Fruit fly (Drosophila melanogaster) whole organism, embryonic: ENCODE measurements around the gene CG7006.

Experiments
- Abd-B ChIP-seq: fragments of 200-800 bp; sonication (Bioruptor generic); optimal IDR thresholded peaks from 2 replicates; lab custom pipeline; 2018; ENCODE audit warnings: missing biosample characterization, mild to moderate bottlenecking, missing genetic modification characterization, moderate library complexity
- CG10979 ChIP-seq: fragments of 200-800 bp; sonication (Bioruptor generic); optimal IDR thresholded peaks from 2 replicates; lab custom pipeline; 2018; ENCODE audit warnings: missing biosample characterization, mild to moderate bottlenecking, missing genetic modification characterization, moderate library complexity
- CG12071 ChIP-seq: fragments of 200-800 bp; sonication (Bioruptor generic); optimal IDR thresholded peaks from 3 replicates; lab custom pipeline; 2018; ENCODE audit warnings: missing biosample characterization, mild to moderate bottlenecking, missing genetic modification characterization
- CG12236 ChIP-seq: fragments of 200-800 bp; sonication (Bioruptor generic); optimal IDR thresholded peaks from 2 replicates; lab custom pipeline; 2016; ENCODE audit warnings: missing biosample characterization, missing genetic modification characterization
- CG17328 ChIP-seq: fragments of 200-800 bp; sonication (Bioruptor generic); IDR thresholded peaks from 2 replicates; pipeline ENCODE4 v1.3.6; 2022; ENCODE audit warnings: missing biosample characterization, missing genetic modification characterization
- CG1792 ChIP-seq: fragments of 200-800 bp; sonication (Bioruptor generic); optimal IDR thresholded peaks from 2 replicates; lab custom pipeline; 2016; ENCODE audit warnings: missing biosample characterization, missing genetic modification characterization
- CG2116 ChIP-seq: fragments of 200-800 bp; sonication (Bioruptor generic); optimal IDR thresholded peaks from 3 replicates; lab custom pipeline; 2018; ENCODE audit warnings: missing biosample characterization, mild to moderate bottlenecking, missing genetic modification characterization
- CG2120 ChIP-seq: fragments of 200-800 bp; sonication (Bioruptor generic); optimal IDR thresholded peaks from 3 replicates; lab custom pipeline; 2016; ENCODE audit warnings: missing biosample characterization, missing genetic modification characterization
- CG30431 ChIP-seq: fragments of 200-800 bp; sonication (Bioruptor generic); optimal IDR thresholded peaks from 2 replicates; lab custom pipeline; 2017; ENCODE audit warnings: missing biosample characterization, missing genetic modification characterization
- CG3281 ChIP-seq: fragments of 200-800 bp; sonication (Bioruptor generic); optimal IDR thresholded peaks from 3 replicates; lab custom pipeline; 2017; ENCODE audit warnings: missing biosample characterization, mild to moderate bottlenecking, missing genetic modification characterization
- CG33557 ChIP-seq: fragments of 200-800 bp; sonication (Bioruptor generic); optimal IDR thresholded peaks from 2 replicates; lab custom pipeline; 2019; ENCODE audit warnings: missing biosample characterization, mild to moderate bottlenecking, missing genetic modification characterization, moderate library complexity
- CG3726 ChIP-seq: fragments of 200-800 bp; sonication (Bioruptor generic); IDR thresholded peaks from 3 replicates; pipeline ENCODE4, ENCODE4 v1.3.6; 2022; ENCODE audit warnings: missing biosample characterization, missing genetic modification characterization
- CG3847 ChIP-seq: fragments of 200-800 bp; sonication (Bioruptor generic); IDR thresholded peaks from 2 replicates; pipeline ENCODE4 v1.3.6; 2022; ENCODE audit warnings: missing biosample characterization, missing genetic modification characterization
- CG4617 ChIP-seq: fragments of 200-800 bp; sonication (Bioruptor generic); optimal IDR thresholded peaks from 3 replicates; lab custom pipeline; 2016; ENCODE audit warnings: missing biosample characterization, missing genetic modification characterization, borderline replicate concordance
- CG6689 ChIP-seq: fragments of 200-800 bp; sonication (Bioruptor generic); IDR thresholded peaks from 2 replicates; pipeline ENCODE4 v1.3.6; 2022; ENCODE audit warnings: missing biosample characterization, missing genetic modification characterization
- CG7271 ChIP-seq: fragments of 200-800 bp; sonication (Bioruptor generic); optimal IDR thresholded peaks from 2 replicates; lab custom pipeline; 2018; ENCODE audit warnings: missing biosample characterization, mild to moderate bottlenecking, missing genetic modification characterization, moderate library complexity
- CG7745 ChIP-seq: fragments of 200-800 bp; sonication (Bioruptor generic); optimal IDR thresholded peaks from 2 replicates; lab custom pipeline; 2018; ENCODE audit warnings: missing biosample characterization, mild to moderate bottlenecking, missing genetic modification characterization, moderate library complexity
- CG7963 ChIP-seq: fragments of 200-800 bp; sonication (Bioruptor generic); IDR thresholded peaks from 3 replicates; pipeline ENCODE4 v1.3.6; 2022; ENCODE audit warnings: missing biosample characterization, missing genetic modification characterization; ENCODE audit not compliant: partially characterized antibody
- CG9437 ChIP-seq: fragments of 200-800 bp; sonication (Bioruptor generic); optimal IDR thresholded peaks from 2 replicates; lab custom pipeline; 2018; ENCODE audit warnings: missing biosample characterization, mild to moderate bottlenecking, missing genetic modification characterization
- D19B ChIP-seq: fragments of 200-800 bp; sonication (Bioruptor generic); optimal IDR thresholded peaks from 2 replicates; lab custom pipeline; 2017; ENCODE audit warnings: missing biosample characterization, mild to moderate bottlenecking, missing genetic modification characterization
- Dip3 ChIP-seq: fragments of 200-800 bp; sonication (Bioruptor generic); optimal IDR thresholded peaks from 3 replicates; lab custom pipeline; 2016; ENCODE audit warnings: missing biosample characterization, missing genetic modification characterization
- Dref ChIP-seq: fragments of 200-800 bp; sonication (Bioruptor generic); IDR thresholded peaks from 2 replicates; pipeline ENCODE4 v1.3.6; 2022; ENCODE audit warnings: missing biosample characterization, missing genetic modification characterization
- ERR ChIP-seq: fragments of 200-800 bp; sonication (Bioruptor generic); optimal IDR thresholded peaks from 2 replicates; lab custom pipeline; 2016; ENCODE audit warnings: missing biosample characterization, missing genetic modification characterization
- Fer1 ChIP-seq: fragments of 200-800 bp; sonication (Bioruptor generic); optimal IDR thresholded peaks from 2 replicates; lab custom pipeline; 2017; ENCODE audit warnings: missing biosample characterization, mild to moderate bottlenecking, missing genetic modification characterization
- NFAT ChIP-seq: fragments of 200-800 bp; sonication (Bioruptor generic); IDR thresholded peaks from 2 replicates; pipeline ENCODE4 v1.3.6; 2022; ENCODE audit warnings: missing biosample characterization, missing genetic modification characterization
- Oli ChIP-seq: fragments of 200-800 bp; sonication (Bioruptor generic); optimal IDR thresholded peaks from 2 replicates; lab custom pipeline; 2018; ENCODE audit warnings: missing biosample characterization, mild to moderate bottlenecking, missing genetic modification characterization, moderate library complexity
- Side ChIP-seq: fragments of 200-800 bp; sonication (Bioruptor generic); optimal IDR thresholded peaks from 2 replicates; lab custom pipeline; 2016; ENCODE audit warnings: missing biosample characterization, missing genetic modification characterization
- Sin3A ChIP-seq: fragments of >200 bp; optimal IDR thresholded peaks from 2 replicates; lab custom pipeline; 2018
- ash1 ChIP-seq: fragments of 200-800 bp; sonication (Bioruptor generic); optimal IDR thresholded peaks from 2 replicates; lab custom pipeline; 2018; ENCODE audit warnings: missing biosample characterization, mild to moderate bottlenecking, missing genetic modification characterization
- bowl ChIP-seq: fragments of 200-800 bp; sonication (Bioruptor generic); IDR thresholded peaks from 2 replicates; pipeline ENCODE4 v1.3.6; 2022; ENCODE audit warnings: missing biosample characterization, missing genetic modification characterization
- cato ChIP-seq: fragments of 200-800 bp; sonication (Bioruptor generic); optimal IDR thresholded peaks from 2 replicates; lab custom pipeline; 2016; ENCODE audit warnings: missing biosample characterization, missing genetic modification characterization, borderline replicate concordance
- crol ChIP-seq: fragments of 200-800 bp; sonication (Bioruptor generic); IDR thresholded peaks from 2 replicates; pipeline ENCODE4 v1.3.6; 2022; ENCODE audit warnings: missing biosample characterization, missing genetic modification characterization
- dimm ChIP-seq: fragments of 200-800 bp; sonication (Bioruptor generic); IDR thresholded peaks from 2 replicates; pipeline ENCODE4 v1.3.6; 2022; ENCODE audit warnings: missing biosample characterization, missing genetic modification characterization
- dm ChIP-seq: fragments of 200-800 bp; sonication (Bioruptor generic); optimal IDR thresholded peaks from 3 replicates; lab custom pipeline; 2016; ENCODE audit warnings: missing biosample characterization, missing genetic modification characterization
- en ChIP-seq: fragments of 200-800 bp; sonication (Bioruptor generic); optimal IDR thresholded peaks from 2 replicates; lab custom pipeline; 2016; ENCODE audit warnings: missing biosample characterization, missing genetic modification characterization
- fd102C ChIP-seq: fragments of 200-800 bp; sonication (Bioruptor generic); optimal IDR thresholded peaks from 2 replicates; lab custom pipeline; 2018; ENCODE audit warnings: missing biosample characterization, mild to moderate bottlenecking, missing genetic modification characterization, moderate library complexity
- ftz-f1 ChIP-seq: fragments of 200-800 bp; sonication (Bioruptor generic); optimal IDR thresholded peaks from 2 replicates; lab custom pipeline; 2016; ENCODE audit warnings: missing biosample characterization, missing genetic modification characterization
- gce ChIP-seq: fragments of 200-800 bp; sonication (Bioruptor generic); IDR thresholded peaks from 3 replicates; pipeline ENCODE4 v1.3.6; 2022; ENCODE audit warnings: missing biosample characterization, missing genetic modification characterization
- gsb ChIP-seq: fragments of 200-800 bp; sonication (Bioruptor generic); IDR thresholded peaks from 2 replicates; pipeline ENCODE4 v1.3.6; 2022; ENCODE audit warnings: missing biosample characterization, missing genetic modification characterization
- ind ChIP-seq: fragments of 200-800 bp; sonication (Bioruptor generic); optimal IDR thresholded peaks from 3 replicates; lab custom pipeline; 2016; ENCODE audit warnings: missing biosample characterization, missing genetic modification characterization
- inv ChIP-seq: fragments of 200-800 bp; sonication (Bioruptor generic); IDR thresholded peaks from 2 replicates; pipeline ENCODE4 v1.3.6; 2022; ENCODE audit warnings: missing biosample characterization, missing genetic modification characterization; ENCODE audit not compliant: partially characterized antibody
- nerfin-1 ChIP-seq: fragments of 200-800 bp; sonication (Bioruptor generic); optimal IDR thresholded peaks from 3 replicates; lab custom pipeline; 2019; ENCODE audit warnings: missing biosample characterization, mild to moderate bottlenecking, missing genetic modification characterization, moderate library complexity
- pb ChIP-seq: fragments of 200-800 bp; sonication (Bioruptor generic); optimal IDR thresholded peaks from 3 replicates; lab custom pipeline; 2016; ENCODE audit warnings: missing biosample characterization, missing genetic modification characterization
- pfk ChIP-seq: fragments of 200-800 bp; sonication (Bioruptor generic); optimal IDR thresholded peaks from 2 replicates; lab custom pipeline; 2018; ENCODE audit warnings: missing biosample characterization, mild to moderate bottlenecking, missing genetic modification characterization, moderate library complexity
- pzg ChIP-seq: fragments of 200-800 bp; sonication (Bioruptor generic); optimal IDR thresholded peaks from 3 replicates; lab custom pipeline; 2018; ENCODE audit warnings: missing biosample characterization, mild to moderate bottlenecking, missing genetic modification characterization, moderate library complexity
- ro ChIP-seq: fragments of 200-800 bp; sonication (Bioruptor generic); IDR thresholded peaks from 2 replicates; pipeline ENCODE4 v1.3.6; 2022; ENCODE audit warnings: missing biosample characterization, missing genetic modification characterization
- stc ChIP-seq: fragments of 200-800 bp; sonication (Bioruptor generic); IDR thresholded peaks from 2 replicates; pipeline ENCODE4 v1.3.6; 2022; ENCODE audit warnings: missing biosample characterization, missing genetic modification characterization
- sug ChIP-seq: fragments of 200-800 bp; optimal IDR thresholded peaks from 2 replicates; lab custom pipeline; 2019; ENCODE audit warnings: missing biosample characterization, mild to moderate bottlenecking, missing genetic modification characterization, moderate library complexity
- tap ChIP-seq: fragments of 200-800 bp; optimal IDR thresholded peaks from 3 replicates; lab custom pipeline; 2019; ENCODE audit warnings: missing biosample characterization, mild to moderate bottlenecking, missing genetic modification characterization, moderate library complexity
- trh ChIP-seq: fragments of 200-800 bp; sonication (Bioruptor generic); optimal IDR thresholded peaks from 2 replicates; lab custom pipeline; 2016; ENCODE audit warnings: missing biosample characterization, missing genetic modification characterization
- tx ChIP-seq: fragments of 200-800 bp; sonication (Bioruptor generic); optimal IDR thresholded peaks from 2 replicates; lab custom pipeline; 2016; ENCODE audit warnings: missing biosample characterization, missing genetic modification characterization
- yki ChIP-seq: fragments of >200 bp; optimal IDR thresholded peaks from 3 replicates; lab custom pipeline; 2018

Gene CG7006

DNA sequence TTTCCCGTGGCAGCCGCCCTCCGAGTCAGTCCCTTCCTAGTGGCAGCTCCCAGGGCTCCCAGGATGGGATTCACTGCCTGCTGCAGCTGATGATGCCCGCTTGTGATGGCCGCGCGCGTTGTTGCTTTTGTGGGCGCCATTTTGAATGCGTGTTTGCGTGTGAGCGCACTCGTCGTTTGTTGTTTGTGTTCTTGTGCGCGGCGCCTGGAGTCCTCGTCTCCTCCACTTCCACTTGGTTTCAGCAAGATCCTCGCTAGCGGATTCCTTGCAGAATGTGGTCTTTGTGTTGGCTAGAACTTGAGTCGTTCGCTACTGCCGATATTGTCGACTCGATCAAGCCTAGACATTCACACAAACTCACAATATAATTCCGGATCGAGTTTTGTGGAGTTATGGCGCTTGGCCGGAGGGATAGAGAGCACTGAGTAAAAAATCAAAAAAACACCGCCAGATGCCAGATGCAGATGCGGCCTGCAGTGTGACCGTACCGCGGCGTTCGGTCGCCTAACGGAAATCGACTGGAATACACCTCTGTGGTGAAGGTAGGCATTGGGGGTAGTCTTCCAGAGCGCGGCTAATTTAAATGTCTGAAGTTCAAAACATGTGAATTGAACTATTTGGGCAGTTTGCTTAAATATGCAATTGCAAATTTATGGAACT lies 20.1 kb downstream of the CG7006 start, which contains the start of gene CycB3 (continued):
- TF ChIP-seq stc (GFP tag; lab: Robert Waterston, UW), result no peak; the same call in 1 of the 2 replicates
- no peak for TF ChIP-seq CG12071 (GFP tag; lab: Kevin White, UChicago)
- TF ChIP-seq CG3847 (GFP tag; lab: Robert Waterston, UW), result peak; percentile 42
- peak; percentile 41 for TF ChIP-seq CG3281 (GFP tag; lab: Kevin White, UChicago)
- no peak for TF ChIP-seq ash1
- no peak for TF ChIP-seq tx (GFP tag; lab: Kevin White, UChicago)
- TF ChIP-seq nerfin-1, result peak; percentile 40
- peak; percentile 38 for TF ChIP-seq pfk (GFP tag; lab: Kevin White, UChicago)
- no peak for TF ChIP-seq cato
- no peak for TF ChIP-seq CG7745 (tag; lab: Kevin White, UChicago)
- TF ChIP-seq CG6689 (GFP tag; lab: Robert Waterston, UW), result no peak
- no peak for TF ChIP-seq gsb
- no peak for TF ChIP-seq CG2120
- TF ChIP-seq Oli (tag; lab: Kevin White, UChicago), result no peak
- peak; percentile 46; the same call in 1 of the 2 replicates for TF ChIP-seq CG17328 (GFP tag; lab: Robert Waterston, UW)
- no peak for TF ChIP-seq CG9437 (GFP tag; lab: Kevin White, UChicago)
- no peak for TF ChIP-seq yki (lab: Kevin White, UChicago)
- no peak for TF ChIP-seq Dip3 (GFP tag; lab: Kevin White, UChicago)
- TF ChIP-seq ro (GFP tag; lab: Robert Waterston, UW), result no peak
- TF ChIP-seq ind (GFP tag; lab: Kevin White, UChicago), result no peak
- no peak for TF ChIP-seq Abd-B (GFP tag; lab: Kevin White, UChicago)
- no peak for TF ChIP-seq CG7963
- no peak for TF ChIP-seq Fer1 (GFP tag; lab: Kevin White, UChicago)
- no peak for TF ChIP-seq ERR (GFP tag; lab: Kevin White, UChicago)
- no peak for TF ChIP-seq inv
- TF ChIP-seq D19B (GFP tag; lab: Kevin White, UChicago), result no peak
- TF ChIP-seq Dref (GFP tag; lab: Robert Waterston, UW), result peak; percentile 74
- TF ChIP-seq dm (GFP tag; lab: Kevin White, UChicago), result peak; percentile 53
- peak; percentile 53 for TF ChIP-seq Sin3A (lab: Kevin White, UChicago)
- no peak for TF ChIP-seq ftz-f1 (GFP tag; lab: Kevin White, UChicago)
- TF ChIP-seq CG4617 (GFP tag; lab: Kevin White, UChicago), result peak; percentile 19
- peak; percentile 41 for TF ChIP-seq CG10979 (tag; lab: Kevin White, UChicago)
- TF ChIP-seq CG30431, result no peak
- TF ChIP-seq tap (tag; lab: Kevin White, UChicago), result no peak
- no peak for TF ChIP-seq CG1792
- no peak for TF ChIP-seq CG7271 (tag; lab: Kevin White, UChicago)
- no peak for TF ChIP-seq bowl
- no peak for TF ChIP-seq trh (GFP tag; lab: Kevin White, UChicago)
- TF ChIP-seq CG3726 (GFP tag; lab: Robert Waterston, UW), result no peak
- no peak for TF ChIP-seq fd102C
- TF ChIP-seq sug (tag; lab: Kevin White, UChicago), result no peak
- TF ChIP-seq pzg (GFP tag; lab: Kevin White, UChicago), result peak; percentile 94
- TF ChIP-seq crol, result no peak
- TF ChIP-seq pb (GFP tag; lab: Kevin White, UChicago), result no peak
- TF ChIP-seq dimm (GFP tag; lab: Robert Waterston, UW), result no peak
- peak; percentile 39; the same call in 1 of the 3 replicates for TF ChIP-seq gce (GFP tag; lab: Robert Waterston, UW)
- no peak for TF ChIP-seq CG12236
- TF ChIP-seq en (GFP tag; lab: Kevin White, UChicago), result no peak
- TF ChIP-seq Side (GFP tag; lab: Kevin White, UChicago), result no peak
- no peak for TF ChIP-seq NFAT (GFP tag; lab: Robert Waterston, UW)
- TF ChIP-seq CG2116 (GFP tag; lab: Kevin White, UChicago), result peak; percentile 99
- peak; percentile 8 for TF ChIP-seq CG33557 (GFP tag; lab: Kevin White, UChicago)
